Worm (Caenorhabditis elegans): ENCODE measurements around the gene chil-19.

Gene chil-19

DNA sequence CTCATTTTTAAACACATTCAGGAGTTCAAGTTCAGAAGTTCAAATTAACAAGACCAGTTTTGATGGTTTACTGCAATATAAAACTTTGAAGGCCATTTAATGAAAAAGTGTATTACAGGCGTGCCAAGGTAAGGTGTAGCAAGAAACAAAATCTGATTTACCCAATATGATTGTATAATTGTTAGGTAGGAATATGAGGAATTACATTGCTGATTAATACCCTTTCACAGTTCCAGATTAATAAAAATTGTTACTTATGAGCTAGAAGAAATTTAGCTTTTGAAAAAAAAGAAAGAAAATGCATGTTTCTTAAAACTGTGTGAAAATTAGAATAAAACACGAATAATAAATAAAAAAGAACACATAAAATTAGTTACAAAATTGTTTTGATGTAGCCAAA, 20.6 kb downstream of the chil-19 start, which contains the start of gene kin-15:
kin-15 (minus strand) TSS at position 101 of the 400 bp plus-strand sequence.
- no peak for TF ChIP-seq efl-1 (optimal IDR thresholded peaks at IDR 0.05)
- TF ChIP-seq efl-1 (GFP tag; optimal IDR thresholded peaks at IDR 0.05 in 1 of 2), result peak in 1 of 2 experiments; percentile 59
- no peak for TF ChIP-seq ets-5 (GFP tag; IDR thresholded peaks at IDR 0.05)
- no peak for TF ChIP-seq nhr-19 (GFP tag; conservative IDR thresholded peaks at IDR 0.05)

ce11 chrII:9431119-9431518, 23.1 kb downstream of the chil-19 start:
- TF ChIP-seq snu-23 (GFP tag; optimal IDR thresholded peaks at IDR 0.05), result no peak
- no peak for TF ChIP-seq fkh-4 (tag; optimal IDR thresholded peaks at IDR 0.05; ENCODE audit: borderline replicate concordance)
- no peak for TF ChIP-seq unc-62 (GFP tag; optimal IDR thresholded peaks at IDR 0.05)
- peak; percentile 58 for TF ChIP-seq lin-14 (GFP tag; optimal IDR thresholded peaks at IDR 0.05)
- peak; percentile 33 for TF ChIP-seq fkh-10 (GFP tag; optimal IDR thresholded peaks at IDR 0.05)
- TF ChIP-seq mab-9 (GFP tag; IDR thresholded peaks at IDR 0.05), result no peak
- no peak for TF ChIP-seq C34B4.2 (tag; optimal IDR thresholded peaks at IDR 0.05)
- TF ChIP-seq ceh-82 (tag; optimal IDR thresholded peaks at IDR 0.05), result no peak
- no peak for TF ChIP-seq nhr-28 (tag; optimal IDR thresholded peaks at IDR 0.05)
- TF ChIP-seq efl-1 (optimal IDR thresholded peaks at IDR 0.05), result no peak
- TF ChIP-seq efl-1 (GFP tag; optimal IDR thresholded peaks at IDR 0.05 in 1 of 2), result no peak

DNA sequence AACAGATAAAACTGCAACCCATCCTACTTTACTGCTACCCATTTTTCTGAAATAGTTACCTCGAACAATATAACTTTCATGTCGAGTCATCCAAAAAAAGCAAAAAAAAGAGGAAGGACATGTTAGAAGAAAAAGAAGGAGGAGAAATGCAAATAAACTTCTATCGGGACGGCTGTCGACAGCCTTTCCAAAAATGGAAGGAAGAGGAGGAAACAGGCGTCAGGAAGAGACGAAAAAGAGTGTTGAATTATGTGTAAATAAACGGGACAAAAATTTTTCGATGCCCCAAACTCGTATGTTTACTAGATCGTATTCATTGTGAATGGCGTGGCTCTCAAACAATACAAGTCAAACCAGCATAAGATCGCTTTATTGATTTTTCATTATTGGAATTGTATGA, 26.6 kb downstream of the chil-19 start, which contains the start of gene M176.5:
M176.5 (minus strand) TSS at position 101 of the 400 bp plus-strand sequence.
- TF ChIP-seq mep-1 (tag; optimal IDR thresholded peaks at IDR 0.05), result no peak
- no peak for TF ChIP-seq hpl-2 (GFP tag; optimal IDR thresholded peaks at IDR 0.05)
- no peak for TF ChIP-seq nhr-77 (tag; optimal IDR thresholded peaks at IDR 0.05)
- no peak for TF ChIP-seq elt-2 (tag; optimal IDR thresholded peaks at IDR 0.05)
- TF ChIP-seq egl-13 (tag; optimal IDR thresholded peaks at IDR 0.05), result no peak
- no peak for TF ChIP-seq ztf-4 (tag; optimal IDR thresholded peaks at IDR 0.05)
- peak; percentile 42 for TF ChIP-seq lin-14 (GFP tag; optimal IDR thresholded peaks at IDR 0.05)
- no peak for TF ChIP-seq F16B12.6 (tag; optimal IDR thresholded peaks at IDR 0.05)

ce11 chrII:9426076-9426475, 28.1 kb downstream of the chil-19 start, which contains the start of gene M176.10:
Gene M176.10, minus strand, starts transcription at chrII:9426176.
- TF ChIP-seq lsy-2 (tag; optimal IDR thresholded peaks at IDR 0.05) (no peak), unc-98 (GFP tag; IDR thresholded peaks at IDR 0.05) (no peak), hpl-2 (GFP tag; optimal IDR thresholded peaks at IDR 0.05) (no peak), aly-2 (tag; optimal IDR thresholded peaks at IDR 0.05) (no peak), nhr-85 (tag) (no peak), ets-5 (GFP tag; IDR thresholded peaks at IDR 0.05) (no peak)

DNA sequence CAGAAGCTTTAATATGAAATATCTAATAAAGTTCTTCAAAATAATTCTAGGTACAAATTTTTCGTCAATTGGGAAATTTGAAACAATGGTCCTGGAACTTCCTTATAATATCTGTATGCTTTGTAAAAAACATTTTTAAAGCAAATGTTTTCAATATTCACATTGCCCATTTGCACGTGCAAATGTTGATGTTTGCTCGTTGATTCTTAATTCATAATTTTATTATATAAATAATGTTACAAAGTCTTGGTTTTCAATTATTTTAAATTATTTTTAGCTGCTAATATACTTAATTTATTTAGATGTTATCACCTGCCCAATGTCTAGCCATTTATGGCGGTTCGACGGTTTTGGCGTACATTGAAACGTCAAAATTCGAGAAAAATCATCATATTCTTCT, 32.2 kb downstream of the chil-19 start, which contains the start of gene M176.11:
M176.11 (plus strand) TSS at position 301 of the 400 bp plus-strand sequence.
- TF ChIP-seq rnt-1 (tag; optimal IDR thresholded peaks at IDR 0.05) (no peak), aha-1 (tag; optimal IDR thresholded peaks at IDR 0.05) (no peak), lin-14 (GFP tag; optimal IDR thresholded peaks at IDR 0.05) (no peak), mef-2 (tag; optimal IDR thresholded peaks at IDR 0.05) (no peak), lsy-2 (tag; optimal IDR thresholded peaks at IDR 0.05) (no peak), hlh-17 (GFP tag; optimal IDR thresholded peaks at IDR 0.05; ENCODE audit: borderline replicate concordance) (no peak), lin-39 (tag; optimal IDR thresholded peaks at IDR 0.05) (no peak), sox-4 (tag; optimal IDR thresholded peaks at IDR 0.05) (no peak), C16A3.4 (tag; optimal IDR thresholded peaks at IDR 0.05) (no peak), ceh-63 (GFP tag; optimal IDR thresholded peaks at IDR 0.05) (no peak), blmp-1 (tag; optimal IDR thresholded peaks at IDR 0.05) (no peak), ces-1 (GFP tag; optimal IDR thresholded peaks at IDR 0.05) (no peak)
